Fruit fly (Drosophila melanogaster): Measurements from ENCODE around the gene Gbeta13F.

DNA sequence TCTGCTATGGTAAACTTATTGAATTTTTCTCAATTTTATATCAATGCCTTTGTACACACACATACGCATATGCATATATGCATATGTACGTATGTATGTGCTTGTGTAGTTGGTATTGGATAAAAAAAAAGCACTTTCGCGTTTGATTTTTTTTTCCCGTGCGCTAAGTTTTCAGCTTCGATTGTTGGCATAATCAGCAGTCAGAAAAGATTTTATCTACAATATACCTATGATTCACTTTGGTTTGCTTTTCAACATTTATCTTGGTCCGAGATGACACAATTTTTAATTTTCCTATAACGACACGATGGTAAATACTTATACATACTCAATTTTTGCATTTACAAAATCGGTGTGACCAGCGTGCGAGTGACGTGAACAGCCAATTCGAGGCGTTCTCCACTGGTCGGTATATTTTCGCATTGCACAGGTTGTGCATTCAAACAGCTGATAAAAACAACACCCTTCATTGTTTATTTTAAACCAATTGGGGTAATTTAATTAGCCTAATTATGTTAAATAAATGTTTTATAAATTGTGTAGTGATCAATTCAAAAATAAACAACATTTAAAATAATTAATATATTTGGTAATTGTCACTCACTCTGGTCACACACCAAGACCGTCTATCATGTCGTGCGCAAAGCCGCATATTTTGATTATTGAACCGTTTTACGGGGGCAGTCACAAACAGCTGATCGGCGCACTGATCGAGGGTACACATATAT is 6.9 kb upstream of the Gbeta13F start, which contains the start of the genes UBL3 and CG15914:
- TF ChIP-seq h (optimal IDR thresholded peaks at IDR 0.05): no peak
- no peak for TF ChIP-seq Myc (optimal IDR thresholded peaks at IDR 0.05)
- TF ChIP-seq psq (optimal IDR thresholded peaks at IDR 0.05): no peak
- no peak for TF ChIP-seq Sin3A (optimal IDR thresholded peaks at IDR 0.05)
- no peak for TF ChIP-seq insv (optimal IDR thresholded peaks at IDR 0.05)

Measured in Kc167 (cell line).